Worm (Caenorhabditis elegans) whole organism, late embryonic: ENCODE measurements around the gene C26F1.1.

Experiments
- ama-1 ChIP-seq: fragments of 150-350 bp; optimal IDR thresholded peaks from 2 replicates; lab custom pipeline; 2014
- ceh-30 ChIP-seq: fragments of 150-350 bp; optimal IDR thresholded peaks from 2 replicates; lab custom pipeline; 2014; ENCODE audit warnings: missing biosample characterization, missing genetic modification characterization
- lim-6 ChIP-seq: sonication (generic microtip); optimal IDR thresholded peaks from 2 replicates; lab custom pipeline; 2016; ENCODE audit warnings: missing genetic modification characterization, missing compliant biosample characterization

ce11 chrV:7804064-7804800, 19.0 kb downstream of the C26F1.1 start, which contains the start of gene uvs-1:
- TF ChIP-seq ceh-30 (no peak), lim-6 (tag; lab: Kevin White, UChicago) (no peak), ama-1 (lab: Kevin White, UChicago) (no peak)
